Worm (Caenorhabditis elegans) whole organism, mixed stage, embryonic: Measurements from ENCODE around the gene pigw-1.

Experiments used
- elt-1 ChIP-seq: sonication (generic microtip); optimal IDR thresholded peaks from 2 replicates; lab custom pipeline; 2017; ENCODE audit warnings: missing genetic modification characterization, mild to moderate bottlenecking, missing compliant biosample characterization, antibody characterized with exemption, moderate library complexity, borderline replicate concordance; ENCODE audit not compliant: insufficient read depth
- lin-13 ChIP-seq: fragments of 150-350 bp; optimal IDR thresholded peaks from 2 replicates; lab custom pipeline; 2014; ENCODE audit warnings: missing biosample characterization, missing genetic modification characterization
- lsy-2 ChIP-seq: fragments of 150-350 bp; optimal IDR thresholded peaks from 2 replicates; lab custom pipeline; 2014; ENCODE audit warnings: missing biosample characterization, missing genetic modification characterization
- nhr-76 ChIP-seq: sonication (generic microtip); optimal IDR thresholded peaks from 2 replicates; lab custom pipeline; 2017; ENCODE audit warnings: missing biosample characterization, missing genetic modification characterization
- snpc-4 ChIP-seq: fragments of 150-350 bp; optimal IDR thresholded peaks from 2 replicates; lab custom pipeline; 2014; ENCODE audit warnings: missing biosample characterization, missing genetic modification characterization
- unc-62 ChIP-seq: fragments of 150-350 bp; optimal IDR thresholded peaks from 2 replicates; lab custom pipeline; 2014; ENCODE audit warnings: missing biosample characterization, missing genetic modification reagents, missing genetic modification characterization

DNA sequence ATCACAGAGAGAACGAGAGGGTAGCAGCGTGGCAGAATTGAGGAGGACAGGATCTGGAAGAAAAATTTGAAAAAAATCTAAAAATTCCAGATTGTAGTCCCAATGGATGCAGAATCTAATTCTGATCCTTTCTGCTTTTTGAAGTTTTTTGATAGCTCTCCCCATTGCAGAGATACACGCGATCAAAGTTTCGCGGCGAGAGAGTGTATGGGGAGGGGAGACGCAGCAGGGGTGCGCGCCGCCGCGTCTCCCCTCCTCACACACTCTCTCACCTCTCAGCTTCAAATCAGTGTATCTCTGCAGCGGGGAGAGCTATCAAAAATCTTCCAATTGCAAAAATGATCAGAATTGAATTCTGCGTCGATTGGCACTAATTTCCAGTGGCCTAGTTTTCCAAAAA lies 3.6 kb downstream of the pigw-1 start:
- TF ChIP-seq lsy-2 (tag; lab: Kevin White, UChicago) (no peak), snpc-4 (tag; lab: Kevin White, UChicago) (no peak), lin-13 (tag; lab: Kevin White, UChicago) (no peak), elt-1 (tag; lab: Kevin White, UChicago) (no peak), unc-62 (GFP tag; lab: Kevin White, UChicago) (no peak), nhr-76 (tag; lab: Kevin White, UChicago) (no peak)
